Fruit fly (Drosophila melanogaster) whole organism, wandering third instar larva: ENCODE data around the gene CG31128.

Source experiments
- Dfd ChIP-seq: fragments of >200 bp; optimal IDR thresholded peaks from 2 replicates; lab custom pipeline; 2017; ENCODE audit warnings: missing biosample characterization, missing genetic modification characterization
- Hr78 ChIP-seq: fragments of >200 bp; optimal IDR thresholded peaks from 2 replicates; lab custom pipeline; 2017; ENCODE audit warnings: missing biosample characterization, missing genetic modification characterization
- Rel ChIP-seq, 2 experiments: fragments of 200-800 bp; sonication (Bioruptor generic) in 1 of 2; optimal IDR thresholded peaks; 2 replicates in 1 of 2; 3 replicates in 1 of 2; lab custom pipeline; 2016 to 2019; ENCODE audit warnings: mild to moderate bottlenecking in 2 of 2, missing biosample characterization in 2 of 2, missing genetic modification characterization in 2 of 2, moderate library complexity in 1 of 2
- fru ChIP-seq: fragments of 200-800 bp; sonication (Bioruptor generic); optimal IDR thresholded peaks from 3 replicates; lab custom pipeline; 2016; ENCODE audit warnings: missing biosample characterization, mild to moderate bottlenecking, missing genetic modification characterization
- pan ChIP-seq: fragments of >200 bp; optimal IDR thresholded peaks from 2 replicates; lab custom pipeline; 2017
- psq ChIP-seq: fragments of 200-800 bp; sonication (Bioruptor generic); optimal IDR thresholded peaks from 3 replicates; lab custom pipeline; 2017; ENCODE audit warnings: missing biosample characterization, mild to moderate bottlenecking, missing genetic modification characterization, moderate library complexity
- usp ChIP-seq: fragments of >200 bp; optimal IDR thresholded peaks from 2 replicates; lab custom pipeline; 2017; ENCODE audit warnings: missing biosample characterization, missing genetic modification characterization

- TF ChIP-seq Hr78 (GFP tag; lab: Kevin White, UChicago) (no peak), psq (GFP tag; lab: Kevin White, UChicago) (no peak), usp (GFP tag; lab: Kevin White, UChicago) (no peak), fru (GFP tag; lab: Kevin White, UChicago) (no peak), Dfd (no peak), pan (lab: Kevin White, UChicago) (no peak), Rel (GFP tag; optimal IDR thresholded peaks at IDR 0.05; lab: Kevin White, UChicago) (no peak), Rel (tag; optimal IDR thresholded peaks at IDR 0.05; lab: Kevin White, UChicago) (no peak)
Measured at dm6 chr3R:24467237-24467636, 2.0 kb upstream of the CG31128 start.
